Worm (Caenorhabditis elegans): ENCODE results near the gene odr-1.
A peak's percentile ranks its signal among the peaks of the same experiment; 100 is the strongest.

The odr-1 gene

DNA sequence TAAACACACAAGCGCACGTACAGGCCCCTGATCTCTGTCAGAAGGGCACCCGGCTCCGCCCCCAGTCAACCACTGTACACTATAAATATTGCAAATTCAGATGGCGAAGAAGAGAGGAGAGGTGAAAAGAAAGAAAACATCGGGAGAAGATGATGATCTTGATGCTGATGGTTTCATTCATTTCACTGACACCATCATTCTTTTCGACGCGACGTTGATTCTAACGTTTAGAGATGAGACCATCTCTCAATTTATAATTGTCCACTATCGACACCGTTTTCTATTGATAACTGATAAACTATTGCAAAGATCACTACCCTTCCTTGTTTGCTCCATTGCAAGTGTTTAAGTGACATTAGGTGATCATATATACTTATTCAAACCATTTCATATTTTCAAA lies 9.5 kb downstream of the odr-1 start:
- TF ChIP-seq ham-2 (GFP tag; optimal IDR thresholded peaks at IDR 0.05) (no peak), snpc-4 (tag; optimal IDR thresholded peaks at IDR 0.05) (no peak), flh-1 (GFP tag; optimal IDR thresholded peaks at IDR 0.05) (no peak)

- no peak for TF ChIP-seq nhr-28 (tag; optimal IDR thresholded peaks at IDR 0.05)
- no peak for TF ChIP-seq flh-1 (GFP tag; optimal IDR thresholded peaks at IDR 0.05)
- no peak for TF ChIP-seq lin-13 (tag; optimal IDR thresholded peaks at IDR 0.05)
- no peak for TF ChIP-seq drap-1 (GFP tag; optimal IDR thresholded peaks at IDR 0.05)
- no peak for TF ChIP-seq bed-3 (GFP tag; optimal IDR thresholded peaks at IDR 0.05)
- no peak for TF ChIP-seq sem-2 (GFP tag; optimal IDR thresholded peaks at IDR 0.05)
- no peak for TF ChIP-seq lsy-2 (tag; optimal IDR thresholded peaks at IDR 0.05)
- TF ChIP-seq elt-3 (tag; optimal IDR thresholded peaks at IDR 0.05), result no peak
- TF ChIP-seq snpc-4 (tag; optimal IDR thresholded peaks at IDR 0.05), result no peak
- TF ChIP-seq mab-5 (tag; optimal IDR thresholded peaks at IDR 0.05), result no peak
- TF ChIP-seq ceh-83 (GFP tag; optimal IDR thresholded peaks at IDR 0.05), result no peak
- TF ChIP-seq nhr-2 (tag; optimal IDR thresholded peaks at IDR 0.05), result no peak
- no peak for TF ChIP-seq ceh-43 (GFP tag; optimal IDR thresholded peaks at IDR 0.05)
- no peak for TF ChIP-seq tbx-8 (GFP tag; optimal IDR thresholded peaks at IDR 0.05)
- TF ChIP-seq elt-1 (tag; optimal IDR thresholded peaks at IDR 0.05; ENCODE audit: borderline replicate concordance, insufficient read depth), result no peak
- TF ChIP-seq nhr-76 (tag; optimal IDR thresholded peaks at IDR 0.05), result no peak
- no peak for TF ChIP-seq zip-8 (tag; optimal IDR thresholded peaks at IDR 0.05)
- TF ChIP-seq pha-4 (tag; optimal IDR thresholded peaks at IDR 0.05), result no peak
- no peak for TF ChIP-seq mep-1 (tag; optimal IDR thresholded peaks at IDR 0.05)
- TF ChIP-seq lin-32 (GFP tag; optimal IDR thresholded peaks at IDR 0.05), result no peak
Measured at ce11 chrX:13539701-13540100, 11.1 kb downstream of the odr-1 start.

ce11 chrX:13536759-13537158 lies 14.0 kb downstream of the odr-1 start, which contains the start of gene R01E6.5:
R01E6.5 (plus strand) TSS chrX:13537059.
- no peak for TF ChIP-seq blmp-1 (tag; optimal IDR thresholded peaks at IDR 0.05)
- no peak for TF ChIP-seq ceh-83 (GFP tag; optimal IDR thresholded peaks at IDR 0.05)
- no peak for TF ChIP-seq sem-2 (GFP tag; optimal IDR thresholded peaks at IDR 0.05)
- no peak for TF ChIP-seq pha-4 (tag; optimal IDR thresholded peaks at IDR 0.05)
- no peak for TF ChIP-seq ceh-43 (GFP tag; optimal IDR thresholded peaks at IDR 0.05)
- no peak for TF ChIP-seq sptf-1 (tag; optimal IDR thresholded peaks at IDR 0.05)
- no peak for TF ChIP-seq nhr-12 (tag; optimal IDR thresholded peaks at IDR 0.05)
- TF ChIP-seq unc-62 (GFP tag; optimal IDR thresholded peaks at IDR 0.05), result no peak
- TF ChIP-seq lin-32 (GFP tag; optimal IDR thresholded peaks at IDR 0.05), result no peak
- no peak for TF ChIP-seq mls-2 (tag; optimal IDR thresholded peaks at IDR 0.05)

DNA sequence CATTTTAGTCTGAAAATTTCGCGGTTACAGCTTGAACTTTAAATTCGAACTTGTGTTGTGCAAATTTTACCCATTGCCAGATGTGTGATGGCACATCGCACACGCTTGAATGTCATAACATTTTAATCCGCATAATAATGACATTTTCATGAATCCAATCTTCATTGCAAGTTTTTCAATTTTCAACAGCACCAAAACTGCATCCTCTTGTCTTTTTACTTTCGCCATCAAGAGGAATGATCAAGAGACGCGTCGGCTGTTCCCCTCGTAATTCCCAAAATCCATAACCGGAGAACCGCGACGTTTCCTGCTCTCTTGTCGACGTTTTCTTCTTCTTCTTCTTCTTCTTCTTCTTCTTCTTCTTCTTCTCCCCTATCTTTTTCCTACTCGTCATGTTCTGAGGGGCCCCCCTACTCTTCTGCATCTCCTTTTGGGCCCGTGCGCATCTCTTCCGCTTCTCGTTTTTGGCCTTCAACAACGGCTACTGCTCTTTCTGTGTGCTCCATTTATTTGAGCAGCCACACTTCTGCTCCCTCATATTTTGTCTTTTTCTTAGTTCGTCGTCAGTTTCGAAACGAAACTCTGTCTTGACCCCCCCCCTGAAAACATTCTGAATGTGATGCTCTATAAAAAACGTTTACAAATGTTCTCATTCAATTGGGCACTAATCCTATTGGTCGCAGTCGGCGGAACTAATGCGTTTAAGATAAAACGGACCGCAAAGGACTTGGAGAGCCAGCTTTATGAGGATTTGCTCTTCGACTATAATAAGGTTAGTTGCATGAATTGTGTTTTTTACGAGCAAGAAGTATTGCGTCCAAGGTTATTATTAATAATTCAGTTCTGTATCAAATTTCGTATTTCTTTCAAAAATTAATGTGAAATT lies 18.1 kb downstream of the odr-1 start, which contains the start of gene acr-12:
Gene acr-12, plus strand, starts transcription at position 430 of the 886 bp plus-strand sequence.
- no peak for TF ChIP-seq unc-62 (GFP tag; optimal IDR thresholded peaks at IDR 0.05)
- TF ChIP-seq nhr-12 (tag; optimal IDR thresholded peaks at IDR 0.05), result no peak
- no peak for TF ChIP-seq flh-1 (GFP tag; optimal IDR thresholded peaks at IDR 0.05)
- no peak for TF ChIP-seq cnd-1 (tag; optimal IDR thresholded peaks at IDR 0.05)
- TF ChIP-seq ham-2 (GFP tag; optimal IDR thresholded peaks at IDR 0.05), result no peak
- TF ChIP-seq nhr-28 (tag; optimal IDR thresholded peaks at IDR 0.05), result no peak
- TF ChIP-seq ceh-39 (tag; optimal IDR thresholded peaks at IDR 0.05), result no peak
- peak; percentile 97 for TF ChIP-seq ces-1 (GFP tag; optimal IDR thresholded peaks at IDR 0.05)
- no peak for TF ChIP-seq M03D4.4 (tag; optimal IDR thresholded peaks at IDR 0.05)
- peak; percentile 27 for TF ChIP-seq mls-2 (tag; optimal IDR thresholded peaks at IDR 0.05)
- TF ChIP-seq pha-4 (tag; optimal IDR thresholded peaks at IDR 0.05), result no peak
- TF ChIP-seq ztf-11 (tag; optimal IDR thresholded peaks at IDR 0.05), result no peak
- no peak for TF ChIP-seq ceh-43 (GFP tag; optimal IDR thresholded peaks at IDR 0.05)
- TF ChIP-seq lsy-2 (tag; optimal IDR thresholded peaks at IDR 0.05), result no peak
- TF ChIP-seq nhr-237 (tag; optimal IDR thresholded peaks at IDR 0.05), result no peak
- TF ChIP-seq unc-39 (tag; optimal IDR thresholded peaks at IDR 0.05), result no peak
- no peak for TF ChIP-seq snpc-4 (tag; optimal IDR thresholded peaks at IDR 0.05)

All from whole organism, mixed stage, embryonic.